Fruit fly (Drosophila melanogaster) whole organism, adult: ENCODE measurements around the gene Pvr.
A peak's percentile ranks its signal among the peaks of the same experiment; 100 is the strongest.

ENCODE experiments used
- CG11617 ChIP-seq: fragments of 200-800 bp; sonication (Bioruptor generic); optimal IDR thresholded peaks from 2 replicates; lab custom pipeline; 2017; ENCODE audit warnings: mild to moderate bottlenecking, missing biosample characterization, missing genetic modification reagents, missing genetic modification characterization
- CG12768 ChIP-seq: fragments of 200-800 bp; sonication (Bioruptor generic); optimal IDR thresholded peaks from 2 replicates; lab custom pipeline; 2017; ENCODE audit warnings: missing biosample characterization, missing genetic modification characterization, mild to moderate bottlenecking, moderate library complexity, missing genetic modification reagents
- CG14711 ChIP-seq: fragments of 200-800 bp; sonication (Bioruptor generic); optimal IDR thresholded peaks from 2 replicates; lab custom pipeline; 2018; ENCODE audit warnings: missing biosample characterization, mild to moderate bottlenecking, missing genetic modification characterization, moderate library complexity
- CG1620 ChIP-seq: fragments of 200-800 bp; sonication (Bioruptor generic); optimal IDR thresholded peaks from 2 replicates; lab custom pipeline; 2016; ENCODE audit warnings: missing biosample characterization, missing genetic modification characterization
- CG33017 ChIP-seq: fragments of 200-800 bp; sonication (Bioruptor generic); optimal IDR thresholded peaks from 2 replicates; lab custom pipeline; 2018; ENCODE audit warnings: missing biosample characterization, mild to moderate bottlenecking, missing genetic modification characterization, moderate library complexity
- CG5204 ChIP-seq: fragments of 200-800 bp; sonication (Bioruptor generic); optimal IDR thresholded peaks from 2 replicates; lab custom pipeline; 2016; ENCODE audit warnings: missing biosample characterization, missing genetic modification characterization
- CG7045 ChIP-seq: fragments of 200-800 bp; sonication (Bioruptor generic); optimal IDR thresholded peaks from 2 replicates; lab custom pipeline; 2017; ENCODE audit warnings: missing biosample characterization, mild to moderate bottlenecking, missing genetic modification characterization
- CG7101 ChIP-seq: fragments of 200-800 bp; sonication (Bioruptor generic); optimal IDR thresholded peaks from 2 replicates; lab custom pipeline; 2018; ENCODE audit warnings: missing biosample characterization, mild to moderate bottlenecking, missing genetic modification characterization, moderate library complexity
- Clk ChIP-seq: fragments of 200-800 bp; sonication (Bioruptor generic); optimal IDR thresholded peaks from 2 replicates; lab custom pipeline; 2017; ENCODE audit warnings: missing biosample characterization, missing genetic modification characterization
- Crg-1 ChIP-seq: fragments of 200-800 bp; sonication (Bioruptor generic); optimal IDR thresholded peaks from 2 replicates; lab custom pipeline; 2016; ENCODE audit warnings: missing biosample characterization, missing genetic modification characterization
- Hr96 ChIP-seq: fragments of 200-800 bp; sonication (Bioruptor generic); optimal IDR thresholded peaks from 2 replicates; lab custom pipeline; 2016; ENCODE audit warnings: missing biosample characterization, missing genetic modification characterization
- Mnt ChIP-seq: fragments of 200-800 bp; sonication (Bioruptor generic); optimal IDR thresholded peaks from 2 replicates; lab custom pipeline; 2016; ENCODE audit warnings: missing biosample characterization, mild to moderate bottlenecking, missing genetic modification characterization
- bab1 ChIP-seq: fragments of 200-800 bp; sonication (Bioruptor generic); optimal IDR thresholded peaks from 3 replicates; lab custom pipeline; 2019; ENCODE audit warnings: missing biosample characterization, mild to moderate bottlenecking, missing genetic modification characterization, moderate library complexity
- cic ChIP-seq: fragments of 200-800 bp; sonication (Bioruptor generic); optimal IDR thresholded peaks from 2 replicates; lab custom pipeline; 2017; ENCODE audit warnings: missing biosample characterization, mild to moderate bottlenecking, missing genetic modification characterization, moderate library complexity
- cnc ChIP-seq, 2 experiments: fragments of >200 bp; optimal IDR thresholded peaks; 2 replicates each; lab custom pipeline; 2017
- kay ChIP-seq: fragments of 200-800 bp; sonication (Bioruptor generic); peaks from one replicate; lab custom pipeline; 2016; ENCODE audit warnings: missing biosample characterization, missing genetic modification characterization, borderline replicate concordance
- ovo ChIP-seq: fragments of 200-800 bp; sonication (Bioruptor generic); optimal IDR thresholded peaks from 2 replicates; lab custom pipeline; 2016; ENCODE audit warnings: missing biosample characterization, missing genetic modification characterization
- pad ChIP-seq: fragments of 200-800 bp; sonication (Bioruptor generic); optimal IDR thresholded peaks from 3 replicates; lab custom pipeline; 2017; ENCODE audit warnings: missing biosample characterization, missing genetic modification characterization, mild to moderate bottlenecking, moderate library complexity, missing genetic modification reagents
- tj ChIP-seq: fragments of 200-800 bp; sonication (Bioruptor generic); optimal IDR thresholded peaks from 3 replicates; lab custom pipeline; 2017; ENCODE audit warnings: missing biosample characterization, mild to moderate bottlenecking, missing genetic modification characterization, moderate library complexity
- toe ChIP-seq: fragments of 200-800 bp; sonication (Bioruptor generic); optimal IDR thresholded peaks from 2 replicates; lab custom pipeline; 2016; ENCODE audit warnings: missing biosample characterization, missing genetic modification characterization

Gene Pvr

dm6 chr2L:8274127-8274526 lies 34.4 kb upstream of the Pvr start:
- TF ChIP-seq Clk (GFP tag; lab: Kevin White, UChicago) (no peak), pad (GFP tag; lab: Kevin White, UChicago) (no peak), CG12768 (GFP tag; lab: Kevin White, UChicago) (no peak), bab1 (no peak), CG33017 (no peak), cnc (optimal IDR thresholded peaks at IDR 0.05; lab: Kevin White, UChicago) (no peak), CG11617 (GFP tag; lab: Kevin White, UChicago) (no peak)

- TF ChIP-seq ovo (no peak), Crg-1 (GFP tag; lab: Kevin White, UChicago) (no peak), CG1620 (GFP tag; lab: Kevin White, UChicago) (no peak), toe (no peak), pad (GFP tag; lab: Kevin White, UChicago) (no peak), CG12768 (GFP tag; lab: Kevin White, UChicago) (no peak), CG11617 (GFP tag; lab: Kevin White, UChicago) (no peak)
These were observed 31.2 kb upstream of the Pvr start for dm6 chr2L:8270916-8271315.

dm6 chr2L:8268679-8269078 lies 29.0 kb upstream of the Pvr start:
- TF ChIP-seq Hr96 (no peak), CG5204 (no peak), Crg-1 (GFP tag; lab: Kevin White, UChicago) (no peak), CG7045 (GFP tag; lab: Kevin White, UChicago) (no peak), CG14711 (tag; lab: Kevin White, UChicago) (no peak), CG33017 (no peak)

dm6 chr2L:8266670-8267435 lies 27.2 kb upstream of the Pvr start:
- TF ChIP-seq CG5204: no peak
- no peak for TF ChIP-seq CG7045 (GFP tag; lab: Kevin White, UChicago)
- TF ChIP-seq Mnt (GFP tag; lab: Kevin White, UChicago): no peak
- TF ChIP-seq cic (GFP tag; lab: Kevin White, UChicago): no peak
- TF ChIP-seq bab1: no peak
- no peak for TF ChIP-seq CG12768 (GFP tag; lab: Kevin White, UChicago)
- TF ChIP-seq kay: peak; percentile 36

- TF ChIP-seq CG7101 (tag; lab: Kevin White, UChicago) (no peak), tj (GFP tag; lab: Kevin White, UChicago) (no peak), toe (no peak), CG33017 (no peak), Crg-1 (GFP tag; lab: Kevin White, UChicago) (no peak), Mnt (GFP tag; lab: Kevin White, UChicago) (no peak), CG12768 (GFP tag; lab: Kevin White, UChicago) (no peak), Clk (GFP tag; lab: Kevin White, UChicago) (no peak), cic (GFP tag; lab: Kevin White, UChicago) (no peak), CG7045 (GFP tag; lab: Kevin White, UChicago) (no peak), CG14711 (tag; lab: Kevin White, UChicago) (no peak), CG1620 (GFP tag; lab: Kevin White, UChicago) (no peak), kay (no peak), ovo (no peak), CG11617 (GFP tag; lab: Kevin White, UChicago) (no peak)
These were observed 26.5 kb upstream of the Pvr start for dm6 chr2L:8266145-8266544.

- no peak for TF ChIP-seq CG33017
These were observed 18.0 kb upstream of the Pvr start, which contains the start of gene CG8086 for dm6 chr2L:8257401-8258266. Gene CG8086, minus strand, starts transcription at chr2L:8257502.

dm6 chr2L:8255406-8255805 lies 15.7 kb upstream of the Pvr start:
- TF ChIP-seq CG11617 (GFP tag; lab: Kevin White, UChicago) (no peak), CG14711 (tag; lab: Kevin White, UChicago) (peak; percentile 5), CG7045 (GFP tag; lab: Kevin White, UChicago) (no peak), Mnt (GFP tag; lab: Kevin White, UChicago) (no peak), cic (GFP tag; lab: Kevin White, UChicago) (no peak), CG5204 (no peak), CG7101 (tag; lab: Kevin White, UChicago) (peak; percentile 15), CG33017 (peak; percentile 53), toe (no peak), Crg-1 (GFP tag; lab: Kevin White, UChicago) (no peak)
